Worm (Caenorhabditis elegans): Measurements from ENCODE around the gene B0524.2.

The B0524.2 gene

DNA sequence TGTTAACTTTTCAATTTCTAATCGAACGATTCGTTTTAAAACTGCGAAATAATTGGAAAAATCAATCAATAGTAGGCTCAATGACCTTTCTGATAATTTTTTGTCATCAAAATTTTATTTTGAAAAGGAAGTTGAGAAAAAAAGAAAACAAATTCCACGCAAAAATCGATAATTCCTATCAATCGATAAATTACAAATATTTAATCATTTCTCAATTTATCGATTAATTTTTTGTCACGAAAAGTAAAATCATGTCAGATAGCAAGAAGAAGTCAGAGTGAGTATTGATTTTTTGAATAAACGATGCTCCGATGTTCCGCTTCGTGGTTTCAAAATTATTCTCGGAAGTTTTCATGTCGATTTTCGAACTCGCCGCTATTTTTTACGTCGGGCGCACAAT lies at the start of gene B0524.2, which contains the start of gene B0524.5:
Gene B0524.2 (plus strand): TSS at position 207 of the 400 bp plus-strand sequence.
Gene B0524.5 (minus strand): TSS at position 40 of the 400 bp plus-strand sequence.
- TF ChIP-seq ceh-24 (tag; optimal IDR thresholded peaks at IDR 0.05) (no peak), tbx-2 (tag; optimal IDR thresholded peaks at IDR 0.05) (no peak), fax-1 (tag; optimal IDR thresholded peaks at IDR 0.05) (no peak), pha-4 (tag; optimal IDR thresholded peaks at IDR 0.05) (no peak), C38D4.7 (GFP tag; optimal IDR thresholded peaks at IDR 0.05) (no peak), unc-3 (GFP tag; conservative IDR thresholded peaks at IDR 0.05) (no peak), unc-3 (tag; optimal IDR thresholded peaks at IDR 0.05) (no peak)

DNA sequence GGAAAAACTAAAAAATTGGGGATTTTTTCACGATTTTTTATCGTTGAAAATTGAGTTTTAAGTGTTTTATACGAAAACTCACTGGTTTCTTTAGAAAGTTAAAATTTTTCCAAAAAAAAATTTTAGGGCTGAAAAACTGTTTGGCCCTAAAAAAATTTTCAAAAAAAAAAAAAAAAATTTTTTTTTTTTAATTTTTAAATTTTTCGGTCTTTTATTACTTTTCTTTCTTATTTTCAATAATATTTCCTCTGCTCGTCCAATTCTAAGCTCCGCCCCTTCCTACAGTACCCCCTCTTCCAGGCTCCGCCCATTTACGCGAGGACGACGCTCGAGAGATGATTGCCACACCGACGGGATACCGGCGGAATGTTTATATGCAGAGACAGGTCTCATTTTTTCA lies 45.1 kb upstream of the B0524.2 start, which contains the start of gene pqn-82:
Gene pqn-82 (plus strand): TSS at position 301 of the 400 bp plus-strand sequence.
- no peak for TF ChIP-seq ceh-48 (tag; optimal IDR thresholded peaks at IDR 0.05)

DNA sequence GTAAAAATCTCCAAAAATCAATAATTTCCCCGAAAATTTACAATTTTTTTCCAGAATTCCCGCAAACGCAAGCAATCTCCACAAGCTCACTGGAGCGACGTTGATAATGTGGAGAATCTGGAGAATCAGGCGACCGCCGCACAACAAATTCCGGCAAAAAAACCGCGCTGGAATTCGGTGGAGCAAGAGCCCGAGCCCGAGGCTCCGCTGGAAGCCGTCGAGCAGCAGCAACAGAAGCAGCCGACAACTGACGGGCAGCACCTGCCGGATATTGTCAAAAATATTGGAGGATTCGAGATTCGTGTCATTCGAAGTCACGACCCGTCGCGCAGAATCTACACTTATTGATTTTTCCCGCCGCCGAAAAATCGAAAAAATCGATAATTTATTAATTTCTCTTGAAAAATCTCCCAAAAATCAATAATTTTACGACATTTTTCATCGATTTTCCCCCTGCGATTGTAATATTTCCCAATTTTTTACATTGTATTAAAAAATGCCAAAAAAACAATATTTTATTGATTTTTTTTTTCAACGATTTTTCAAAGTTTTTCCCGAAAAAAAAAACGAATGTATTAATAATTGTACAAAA lies 41.6 kb upstream of the B0524.2 start:
- TF ChIP-seq dmd-4 (tag; optimal IDR thresholded peaks at IDR 0.05; ENCODE audit: borderline replicate concordance) (no peak), pag-3 (tag; optimal IDR thresholded peaks at IDR 0.05; ENCODE audit: borderline replicate concordance) (no peak), odd-2 (tag; optimal IDR thresholded peaks at IDR 0.05) (no peak), ttx-3 (tag; optimal IDR thresholded peaks at IDR 0.05) (no peak), tbx-2 (tag; optimal IDR thresholded peaks at IDR 0.05) (no peak)

DNA sequence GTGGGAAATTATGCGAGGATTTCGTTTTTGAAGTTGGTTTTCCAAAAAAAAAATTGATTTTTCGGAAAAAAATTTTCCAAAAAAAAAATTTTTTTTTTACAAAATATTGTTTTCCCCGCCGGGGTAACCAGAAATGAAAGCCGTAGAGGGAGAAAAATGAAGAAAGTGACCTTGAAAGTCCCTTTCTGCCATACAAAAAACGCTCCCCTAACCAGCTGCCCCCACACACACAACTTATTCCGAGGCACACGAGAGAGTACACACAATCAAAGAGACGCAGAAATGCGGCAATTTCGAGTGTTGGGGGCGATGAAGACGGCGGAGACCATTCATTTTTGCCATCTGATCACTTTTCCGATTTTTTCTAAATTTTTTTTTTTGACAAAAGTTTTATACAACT lies 39.9 kb upstream of the B0524.2 start:
- TF ChIP-seq gmeb-2 (tag; optimal IDR thresholded peaks at IDR 0.05) (no peak), F13H6.1 (tag; optimal IDR thresholded peaks at IDR 0.05) (no peak), ceh-6 (GFP tag; optimal IDR thresholded peaks at IDR 0.05) (no peak), tbx-7 (tag; optimal IDR thresholded peaks at IDR 0.05) (no peak), C08G9.2 (tag; optimal IDR thresholded peaks at IDR 0.05) (no peak), hlh-6 (tag; optimal IDR thresholded peaks at IDR 0.05) (no peak), zip-5 (tag; optimal IDR thresholded peaks at IDR 0.05) (no peak), hlh-15 (tag; optimal IDR thresholded peaks at IDR 0.05) (no peak), pat-9 (tag; optimal IDR thresholded peaks at IDR 0.05) (no peak), ama-1 (optimal IDR thresholded peaks at IDR 0.05) (no peak), ahr-1 (tag; optimal IDR thresholded peaks at IDR 0.05) (no peak), pha-2 (tag; optimal IDR thresholded peaks at IDR 0.05) (no peak), hlh-13 (GFP tag; optimal IDR thresholded peaks at IDR 0.05) (no peak), che-1 (tag; optimal IDR thresholded peaks at IDR 0.05) (no peak), ceh-31 (tag; optimal IDR thresholded peaks at IDR 0.05) (no peak)

DNA sequence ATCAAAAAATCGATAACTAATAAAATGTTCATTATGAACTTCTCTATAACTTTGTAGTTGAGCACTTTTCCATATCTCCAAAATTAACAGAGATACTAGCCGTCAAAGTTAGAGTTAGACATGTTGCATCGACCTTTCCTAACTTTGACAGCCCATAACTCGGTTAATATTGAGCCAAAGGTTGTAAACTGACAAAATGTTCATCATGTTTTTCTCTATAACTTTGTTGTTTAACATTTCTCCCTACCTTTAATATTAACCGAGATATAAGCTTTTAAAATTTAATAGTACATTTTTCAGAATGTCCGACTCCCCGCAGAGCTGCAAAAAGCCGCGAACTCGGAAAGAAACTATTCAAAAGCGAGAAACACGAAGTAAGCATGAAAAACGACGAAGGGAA lies 38.8 kb upstream of the B0524.2 start, which contains the start of gene hlh-33:
Gene hlh-33 (plus strand): TSS at position 301 of the 400 bp plus-strand sequence.
- TF ChIP-seq rnt-1 (tag; optimal IDR thresholded peaks at IDR 0.05): no peak
- TF ChIP-seq madf-2 (tag; optimal IDR thresholded peaks at IDR 0.05): no peak
- TF ChIP-seq ceh-34 (tag; optimal IDR thresholded peaks at IDR 0.05): no peak
- no peak for TF ChIP-seq C08G9.2 (tag; optimal IDR thresholded peaks at IDR 0.05)
- TF ChIP-seq ceh-2 (tag; optimal IDR thresholded peaks at IDR 0.05): no peak
- no peak for TF ChIP-seq ceh-31 (tag; optimal IDR thresholded peaks at IDR 0.05)
- no peak for TF ChIP-seq hlh-30 (tag; optimal IDR thresholded peaks at IDR 0.05; ENCODE audit: insufficient read depth)
- no peak for TF ChIP-seq unc-86 (tag; optimal IDR thresholded peaks at IDR 0.05)
- TF ChIP-seq ceh-9 (tag; optimal IDR thresholded peaks at IDR 0.05): no peak
- TF ChIP-seq ztf-16 (tag; optimal IDR thresholded peaks at IDR 0.05): no peak
- TF ChIP-seq npax-4 (tag; optimal IDR thresholded peaks at IDR 0.05): no peak
- no peak for TF ChIP-seq lin-11 (tag; optimal IDR thresholded peaks at IDR 0.05)
- no peak for TF ChIP-seq unc-42 (tag; optimal IDR thresholded peaks at IDR 0.05)
- no peak for TF ChIP-seq pax-1 (tag; optimal IDR thresholded peaks at IDR 0.05)
- no peak for TF ChIP-seq unc-55 (GFP tag; optimal IDR thresholded peaks at IDR 0.05)
- TF ChIP-seq ref-2 (tag; optimal IDR thresholded peaks at IDR 0.05): no peak

Data from whole organism, late embryonic.